Fruit fly (Drosophila melanogaster): Measurements from ENCODE around the gene tsg.

DNA sequence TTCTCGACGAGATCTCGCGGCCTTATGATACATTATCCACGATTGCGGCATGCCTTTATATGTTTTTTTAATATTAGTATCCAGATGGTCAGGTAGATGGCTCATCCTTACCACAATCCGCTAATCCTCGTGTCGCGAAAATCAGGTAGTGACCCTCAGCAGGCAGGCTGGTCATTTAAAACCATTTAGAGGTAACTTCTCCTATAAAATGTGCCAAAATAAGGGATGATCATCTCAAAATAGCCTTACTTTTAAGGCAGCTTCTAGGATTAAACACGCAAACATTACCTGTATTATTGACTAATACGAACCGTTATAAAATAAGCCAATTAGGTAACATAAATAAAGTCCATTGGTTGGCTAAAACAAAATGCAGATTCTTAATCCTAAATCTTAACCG, at the start of gene tsg:
- TF ChIP-seq chm (GFP tag; IDR thresholded peaks at IDR 0.05): no peak
- no peak for TF ChIP-seq Fer3 (tag; optimal IDR thresholded peaks at IDR 0.05)
- TF ChIP-seq jing (GFP tag; optimal IDR thresholded peaks at IDR 0.05): no peak
- no peak for TF ChIP-seq ara (GFP tag; IDR thresholded peaks at IDR 0.05)
- no peak for TF ChIP-seq ftz-f1 (GFP tag; optimal IDR thresholded peaks at IDR 0.05)
- no peak for TF ChIP-seq CG8359 (GFP tag; optimal IDR thresholded peaks at IDR 0.05; ENCODE audit: borderline replicate concordance)
- no peak for TF ChIP-seq CG11085 (GFP tag; IDR thresholded peaks at IDR 0.05)
- no peak for TF ChIP-seq CG10267 (tag; optimal IDR thresholded peaks at IDR 0.05)
- no peak for TF ChIP-seq lbe (GFP tag; optimal IDR thresholded peaks at IDR 0.05)
